Worm (Caenorhabditis elegans): ENCODE data around the gene npr-28.

DNA sequence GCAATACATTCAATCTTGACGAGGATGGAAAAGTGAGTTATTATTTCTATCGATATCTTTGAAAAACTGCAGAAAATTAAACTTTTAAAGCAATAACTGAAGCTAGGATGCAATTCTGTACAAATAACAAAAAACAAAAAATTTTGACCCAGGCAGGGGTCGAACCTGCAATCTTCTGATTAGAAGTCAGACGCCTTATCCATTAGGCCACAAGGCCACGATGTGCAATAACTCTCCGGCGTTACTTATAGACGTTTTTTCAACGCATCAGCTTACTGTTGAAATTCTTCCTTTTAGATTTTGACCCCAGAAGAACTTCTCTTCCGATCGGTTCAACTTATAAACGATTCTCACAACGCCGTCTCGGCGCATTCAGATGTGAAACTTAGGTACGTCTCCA is 30.8 kb upstream of the npr-28 start:
- TF ChIP-seq ceh-16 (tag; optimal IDR thresholded peaks at IDR 0.05) = no peak
- TF ChIP-seq egl-27 (tag; optimal IDR thresholded peaks at IDR 0.05) = no peak
- TF ChIP-seq tbx-2 (tag; optimal IDR thresholded peaks at IDR 0.05) = no peak

Data from whole organism, L3 larva.